Worm (Caenorhabditis elegans) whole organism, late embryonic: ENCODE results near the gene cah-5.

ENCODE experiments used
- C38D4.7 ChIP-seq: fragments of 200-800 bp; sonication (Bioruptor generic); optimal IDR thresholded peaks from 2 replicates; lab custom pipeline; 2018; ENCODE audit warnings: mild to moderate bottlenecking, missing genetic modification characterization, moderate library complexity, missing compliant biosample characterization
- F13H6.1 ChIP-seq: sonication (generic microtip); optimal IDR thresholded peaks from 2 replicates; lab custom pipeline; 2016; ENCODE audit warnings: missing genetic modification characterization, missing compliant biosample characterization
- K02D7.2 ChIP-seq: sonication (generic microtip); optimal IDR thresholded peaks from 2 replicates; lab custom pipeline; 2017; ENCODE audit warnings: mild to moderate bottlenecking, missing genetic modification characterization, missing compliant biosample characterization
- ahr-1 ChIP-seq: sonication (generic microtip); optimal IDR thresholded peaks from 2 replicates; lab custom pipeline; 2016; ENCODE audit warnings: missing genetic modification characterization, missing compliant biosample characterization
- ceh-22 ChIP-seq: sonication (generic microtip); optimal IDR thresholded peaks from 2 replicates; lab custom pipeline; 2017; ENCODE audit warnings: missing biosample characterization, missing genetic modification characterization
- ceh-31 ChIP-seq: sonication (generic microtip); optimal IDR thresholded peaks from 2 replicates; lab custom pipeline; 2016; ENCODE audit warnings: missing genetic modification characterization, missing compliant biosample characterization
- ceh-34 ChIP-seq: sonication (generic microtip); optimal IDR thresholded peaks from 2 replicates; lab custom pipeline; 2016; ENCODE audit warnings: mild to moderate bottlenecking, missing genetic modification characterization, missing compliant biosample characterization
- ceh-45 ChIP-seq: fragments of 200-800 bp; sonication (Bioruptor generic); IDR thresholded peaks from 2 replicates; pipeline ENCODE4 v1.3.6; 2022; ENCODE audit warnings: missing genetic modification reagents, missing genetic modification characterization, missing compliant biosample characterization
- ceh-48 ChIP-seq: sonication (generic microtip); optimal IDR thresholded peaks from 2 replicates; lab custom pipeline; 2016; ENCODE audit warnings: missing genetic modification characterization, inconsistent platforms, missing compliant biosample characterization
- ceh-6 ChIP-seq: fragments of 200-800 bp; sonication (Bioruptor generic); optimal IDR thresholded peaks from 2 replicates; lab custom pipeline; 2018; ENCODE audit warnings: mild to moderate bottlenecking, missing genetic modification characterization, missing compliant biosample characterization
- ceh-9 ChIP-seq: sonication (generic microtip); optimal IDR thresholded peaks from 2 replicates; lab custom pipeline; 2016; ENCODE audit warnings: mild to moderate bottlenecking, missing genetic modification characterization, inconsistent platforms, missing compliant biosample characterization
- dmd-4 ChIP-seq: sonication (generic microtip); optimal IDR thresholded peaks from 2 replicates; lab custom pipeline; 2016; ENCODE audit warnings: borderline replicate concordance, missing genetic modification characterization, missing compliant biosample characterization
- elt-2 ChIP-seq: sonication (generic microtip); optimal IDR thresholded peaks from 2 replicates; lab custom pipeline; 2016; ENCODE audit warnings: missing genetic modification reagents, missing genetic modification characterization, missing compliant biosample characterization
- fax-1 ChIP-seq: sonication (generic microtip); optimal IDR thresholded peaks from 2 replicates; lab custom pipeline; 2016; ENCODE audit warnings: missing genotype, missing genetic modification characterization, missing compliant biosample characterization
- fkh-10 ChIP-seq: fragments of 150-350 bp; optimal IDR thresholded peaks from 2 replicates; lab custom pipeline; 2014; ENCODE audit warnings: missing biosample characterization, missing genetic modification reagents, missing genetic modification characterization
- fkh-6 ChIP-seq: sonication (generic microtip); optimal IDR thresholded peaks from 2 replicates; lab custom pipeline; 2016; ENCODE audit warnings: missing genetic modification characterization, missing compliant biosample characterization
- gmeb-2 ChIP-seq: sonication (generic microtip); optimal IDR thresholded peaks from 2 replicates; lab custom pipeline; 2016; ENCODE audit warnings: missing genetic modification characterization, inconsistent platforms, missing compliant biosample characterization
- hlh-13 ChIP-seq: fragments of 200-800 bp; sonication (Bioruptor generic); optimal IDR thresholded peaks from 2 replicates; lab custom pipeline; 2018; ENCODE audit warnings: mild to moderate bottlenecking, missing genetic modification characterization, missing compliant biosample characterization
- hlh-30 ChIP-seq: sonication (generic microtip); optimal IDR thresholded peaks from 2 replicates; lab custom pipeline; 2017; ENCODE audit warnings: antibody characterized with exemption, missing genetic modification characterization, missing compliant biosample characterization; ENCODE audit not compliant: insufficient read depth
- hlh-6 ChIP-seq: sonication (generic microtip); optimal IDR thresholded peaks from 2 replicates; lab custom pipeline; 2016; ENCODE audit warnings: missing genotype, missing genetic modification characterization, missing compliant biosample characterization
- hlh-8 ChIP-seq: sonication (generic microtip); optimal IDR thresholded peaks from 2 replicates; lab custom pipeline; 2016; ENCODE audit warnings: missing genotype, missing genetic modification characterization, missing compliant biosample characterization
- madf-2 ChIP-seq: sonication (generic microtip); optimal IDR thresholded peaks from 2 replicates; lab custom pipeline; 2017; ENCODE audit warnings: missing genetic modification characterization, missing compliant biosample characterization
- nfya-1 ChIP-seq: sonication (generic microtip); optimal IDR thresholded peaks from 2 replicates; lab custom pipeline; 2017; ENCODE audit warnings: missing genetic modification characterization, mild to moderate bottlenecking, missing compliant biosample characterization, antibody characterized with exemption, moderate library complexity
- nhr-11 ChIP-seq: fragments of 150-350 bp; optimal IDR thresholded peaks from 2 replicates; lab custom pipeline; 2014; ENCODE audit warnings: missing biosample characterization, missing genetic modification characterization
- nhr-232 ChIP-seq: sonication (generic microtip); optimal IDR thresholded peaks from 2 replicates; lab custom pipeline; 2016; ENCODE audit warnings: missing genetic modification characterization, missing compliant biosample characterization
- odd-2 ChIP-seq: sonication (generic microtip); optimal IDR thresholded peaks from 2 replicates; lab custom pipeline; 2017; ENCODE audit warnings: antibody characterized with exemption, mild to moderate bottlenecking, missing genetic modification characterization, missing compliant biosample characterization
- pag-3 ChIP-seq: sonication (generic microtip); optimal IDR thresholded peaks from 2 replicates; lab custom pipeline; 2016; ENCODE audit warnings: missing compliant biosample characterization, missing genetic modification characterization, borderline replicate concordance
- pat-9 ChIP-seq: fragments of 200-800 bp; sonication (Bioruptor generic); optimal IDR thresholded peaks from 2 replicates; lab custom pipeline; 2018; ENCODE audit warnings: mild to moderate bottlenecking, missing genetic modification characterization, moderate library complexity, missing compliant biosample characterization
- pax-1 ChIP-seq: fragments of 150-350 bp; optimal IDR thresholded peaks from 2 replicates; lab custom pipeline; 2014; ENCODE audit warnings: missing biosample characterization, missing genetic modification characterization
- pha-2 ChIP-seq: sonication (generic microtip); optimal IDR thresholded peaks from 2 replicates; lab custom pipeline; 2017; ENCODE audit warnings: mild to moderate bottlenecking, missing genetic modification characterization, missing compliant biosample characterization
- pha-4 ChIP-seq: fragments of 150-350 bp; optimal IDR thresholded peaks from 2 replicates; lab custom pipeline; 2018; ENCODE audit warnings: missing biosample characterization, missing genetic modification reagents, missing genetic modification characterization
- sox-2 ChIP-seq: fragments of 200-800 bp; sonication (Bioruptor generic); IDR thresholded peaks from 2 replicates; pipeline ENCODE4 v1.3.6; 2022; ENCODE audit warnings: missing genetic modification reagents, missing genetic modification characterization, missing compliant biosample characterization
- syd-9 ChIP-seq: sonication (generic microtip); optimal IDR thresholded peaks from 2 replicates; lab custom pipeline; 2016; ENCODE audit warnings: mild to moderate bottlenecking, missing genetic modification characterization, moderate library complexity, missing compliant biosample characterization
- tbx-7 ChIP-seq: sonication (generic microtip); optimal IDR thresholded peaks from 2 replicates; lab custom pipeline; 2016; ENCODE audit warnings: missing genotype, missing genetic modification characterization, missing compliant biosample characterization

The cah-5 gene

DNA sequence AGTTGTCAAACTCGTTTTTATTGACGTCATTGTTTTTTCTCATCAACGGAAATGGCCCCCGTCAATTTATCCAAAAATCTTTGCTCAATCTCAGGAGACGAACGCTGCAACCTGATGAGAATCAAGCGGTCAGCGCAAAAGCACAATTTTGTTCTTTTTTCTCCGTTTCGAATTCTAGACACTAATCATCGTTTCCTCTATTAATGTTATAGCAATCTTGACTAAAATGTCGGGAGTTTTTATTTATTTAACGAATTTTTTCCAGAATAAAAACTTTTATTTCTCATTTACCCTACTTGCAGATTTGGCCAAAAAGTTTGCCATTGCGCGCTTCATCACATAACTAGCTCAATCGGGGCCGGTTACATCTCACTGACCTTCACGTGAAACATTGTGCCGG is 30.5 kb upstream of the cah-5 start, which contains the start of gene F01E11.18:
Gene F01E11.18 (plus strand): TSS at position 301 of the 400 bp plus-strand sequence.
- no peak for TF ChIP-seq nhr-11
- no peak for TF ChIP-seq hlh-30 (tag; lab: Kevin White, UChicago)
- TF ChIP-seq syd-9 (tag; lab: Kevin White, UChicago) = no peak
- TF ChIP-seq pax-1 (tag; lab: Kevin White, UChicago) = no peak
- TF ChIP-seq fkh-10 (GFP tag; lab: Kevin White, UChicago) = no peak
- TF ChIP-seq ahr-1 (tag; lab: Kevin White, UChicago) = no peak
- no peak for TF ChIP-seq ceh-31
- no peak for TF ChIP-seq odd-2
- no peak for TF ChIP-seq K02D7.2 (tag; lab: Kevin White, UChicago)
- TF ChIP-seq fkh-6 (tag; lab: Kevin White, UChicago) = no peak
- TF ChIP-seq hlh-6 (tag; lab: Kevin White, UChicago) = no peak
- TF ChIP-seq F13H6.1 (tag; lab: Kevin White, UChicago) = no peak

DNA sequence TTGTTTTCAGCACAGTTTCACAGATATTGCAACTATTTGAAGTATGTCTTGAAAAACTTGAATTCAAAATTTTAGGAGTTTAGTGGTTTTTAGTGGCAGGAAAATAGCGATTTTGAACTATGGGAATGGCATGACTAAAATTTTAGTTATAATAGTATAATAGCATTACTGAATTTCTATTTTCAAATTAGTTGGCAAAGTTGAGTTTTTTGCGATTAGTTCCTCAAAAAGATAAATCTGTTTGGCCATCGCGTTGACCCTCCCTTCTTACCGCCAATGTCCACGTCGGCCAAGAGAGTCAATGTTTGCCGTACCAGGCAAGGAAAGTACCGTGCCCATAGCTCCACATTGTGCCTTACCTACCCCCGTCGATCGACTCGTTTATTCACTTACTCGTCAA is 28.4 kb upstream of the cah-5 start, which contains the start of gene ugt-57:
Gene ugt-57 (plus strand): TSS at position 301 of the 400 bp plus-strand sequence.
- TF ChIP-seq nfya-1 (tag; lab: Kevin White, UChicago) = no peak
- TF ChIP-seq ceh-45 = no peak
- no peak for TF ChIP-seq pha-4 (tag; lab: Kevin White, UChicago)
- TF ChIP-seq pax-1 (tag; lab: Kevin White, UChicago) = no peak
- no peak for TF ChIP-seq fkh-10 (GFP tag; lab: Kevin White, UChicago)
- TF ChIP-seq ceh-34 = no peak
- no peak for TF ChIP-seq tbx-7 (tag; lab: Kevin White, UChicago)
- no peak for TF ChIP-seq pag-3
- TF ChIP-seq ceh-9 (tag; lab: Kevin White, UChicago) = no peak
- TF ChIP-seq ceh-6 (GFP tag; lab: Kevin White, UChicago) = no peak
- no peak for TF ChIP-seq ceh-22 (tag; lab: Kevin White, UChicago)
- no peak for TF ChIP-seq gmeb-2 (tag; lab: Kevin White, UChicago)
- TF ChIP-seq F13H6.1 (tag; lab: Kevin White, UChicago) = no peak
- TF ChIP-seq dmd-4 (tag; lab: Kevin White, UChicago) = no peak
- TF ChIP-seq hlh-30 (tag; lab: Kevin White, UChicago) = no peak
- TF ChIP-seq ceh-48 (tag; lab: Kevin White, UChicago) = no peak
- no peak for TF ChIP-seq fax-1 (tag; lab: Kevin White, UChicago)
- TF ChIP-seq hlh-13 = no peak

DNA sequence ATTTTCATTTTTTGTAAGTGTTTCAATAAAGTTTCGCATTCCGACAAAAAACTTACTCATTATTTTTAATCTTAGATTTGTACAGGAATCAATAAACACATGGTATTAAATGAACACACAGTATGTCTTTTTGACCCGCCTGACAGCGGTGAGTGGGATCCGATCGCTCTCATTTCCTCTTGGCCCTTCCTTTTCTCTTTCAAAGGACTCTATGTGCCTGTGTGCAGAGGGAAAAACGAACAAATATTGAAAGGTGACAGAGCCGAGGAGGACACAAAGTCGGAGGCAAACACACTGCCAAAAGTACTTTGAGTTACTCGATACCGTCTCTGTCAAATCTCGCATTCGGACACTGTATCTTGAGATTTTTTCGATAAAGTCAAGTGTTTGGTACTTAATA is 23.4 kb upstream of the cah-5 start, which contains the start of the genes F01E11.20 and tsp-16:
Gene F01E11.20 (minus strand): TSS at position 101 of the 400 bp plus-strand sequence.
Gene tsp-16 (minus strand): TSS at position 173 of the 400 bp plus-strand sequence.
- TF ChIP-seq sox-2 (GFP tag; lab: Robert Waterston, UW) (no peak), madf-2 (tag; lab: Kevin White, UChicago) (no peak), dmd-4 (tag; lab: Kevin White, UChicago) (no peak), ceh-34 (peak; percentile 17), hlh-8 (no peak)

DNA sequence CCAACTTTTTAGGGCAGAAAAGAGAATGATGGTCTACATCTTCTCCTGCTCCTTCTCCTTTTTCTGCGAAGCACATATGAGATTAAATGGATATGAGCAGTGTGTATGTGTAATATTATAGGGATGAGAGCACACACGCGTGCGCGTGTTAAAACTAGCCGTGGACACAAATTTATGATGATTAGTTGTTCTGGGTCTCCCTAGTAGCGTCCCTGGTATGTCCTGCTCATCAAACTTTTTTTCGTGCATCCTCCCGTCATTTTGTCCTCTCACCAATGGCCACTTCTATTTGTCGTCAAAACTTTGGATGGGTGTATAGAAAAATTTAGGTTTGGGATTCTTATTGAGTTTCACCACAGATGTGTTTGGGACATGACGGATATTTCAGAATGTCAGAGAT is 17.9 kb upstream of the cah-5 start:
- no peak for TF ChIP-seq C38D4.7 (GFP tag; lab: Kevin White, UChicago)
- no peak for TF ChIP-seq nhr-232
- no peak for TF ChIP-seq pha-2
- no peak for TF ChIP-seq pat-9

DNA sequence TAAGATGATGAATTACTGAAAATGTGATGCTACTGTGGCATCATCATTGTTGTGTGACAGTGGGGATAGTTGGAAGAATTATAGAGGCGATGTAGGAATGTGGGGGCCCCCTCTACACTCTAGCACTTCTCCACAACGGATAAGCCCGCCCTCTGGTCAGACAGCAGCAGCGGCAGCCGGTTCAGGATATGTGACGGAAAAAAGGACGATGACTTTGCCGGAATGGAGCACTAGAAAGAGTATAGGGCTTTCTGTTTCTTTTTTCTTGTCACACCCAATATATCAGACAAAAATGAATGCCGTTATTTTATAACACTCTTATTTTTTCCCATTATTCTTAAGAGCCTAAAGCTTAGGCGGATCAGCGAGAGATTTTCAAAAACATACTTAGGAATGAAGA is 14.4 kb upstream of the cah-5 start, which contains the start of gene tyra-2:
Gene tyra-2 (minus strand): TSS at position 101 of the 400 bp plus-strand sequence.
- TF ChIP-seq elt-2 (tag; lab: Kevin White, UChicago) = no peak
